Worm (Caenorhabditis elegans) whole organism, young adult: ENCODE results near the gene tat-4.

Source experiments
- B0019.2 ChIP-seq: fragments of 200-800 bp; sonication (Bioruptor generic); conservative IDR thresholded peaks from 2 replicates; pipeline ENCODE4 v1.3.6; 2022; ENCODE audit warnings: missing genetic modification reagents, missing genetic modification characterization, missing compliant biosample characterization
- B0035.1 ChIP-seq: sonication (generic microtip); optimal IDR thresholded peaks from 2 replicates; lab custom pipeline; 2016; ENCODE audit warnings: missing genetic modification characterization, mild to moderate bottlenecking, missing compliant biosample characterization, missing genotype, missing genetic modification reagents
- D2030.7 ChIP-seq: fragments of 200-800 bp; sonication (Bioruptor generic); IDR thresholded peaks from 2 replicates; pipeline ENCODE4 v1.3.6; 2022; ENCODE audit warnings: missing genetic modification reagents, missing genetic modification characterization, missing compliant biosample characterization
- F23B12.7 ChIP-seq: sonication (generic microtip); optimal IDR thresholded peaks from 2 replicates; lab custom pipeline; 2017; ENCODE audit warnings: missing genetic modification characterization, mild to moderate bottlenecking, missing compliant biosample characterization, antibody characterized with exemption, moderate library complexity; ENCODE audit not compliant: insufficient read depth
- F33H1.4 ChIP-seq: fragments of 200-800 bp; sonication (Bioruptor generic); IDR thresholded peaks from 2 replicates; pipeline ENCODE4 v1.3.6; 2022; ENCODE audit warnings: missing genetic modification reagents, missing genetic modification characterization, missing compliant biosample characterization
- F52B5.7 ChIP-seq: sonication (generic microtip); optimal IDR thresholded peaks from 2 replicates; lab custom pipeline; 2016; ENCODE audit warnings: mild to moderate bottlenecking, missing genetic modification characterization, missing compliant biosample characterization
- F55B11.4 ChIP-seq: sonication (generic microtip); optimal IDR thresholded peaks from 2 replicates; lab custom pipeline; 2016; ENCODE audit warnings: missing compliant biosample characterization, missing genetic modification characterization, borderline replicate concordance; ENCODE audit not compliant: insufficient read depth
- T26A5.8 ChIP-seq: sonication (generic microtip); optimal IDR thresholded peaks from 2 replicates; lab custom pipeline; 2016; ENCODE audit warnings: missing genetic modification characterization, missing compliant biosample characterization
- ZK185.1 ChIP-seq: sonication (generic microtip); optimal IDR thresholded peaks from 2 replicates; lab custom pipeline; 2016; ENCODE audit warnings: mild to moderate bottlenecking, missing genetic modification characterization, missing compliant biosample characterization; ENCODE audit not compliant: poor library complexity, severe bottlenecking
- attf-6 ChIP-seq: fragments of 200-800 bp; sonication (Bioruptor generic); IDR thresholded peaks from 2 replicates; pipeline ENCODE4 v1.3.6; 2022; ENCODE audit warnings: missing genetic modification reagents, missing genetic modification characterization, missing compliant biosample characterization
- ccch-3 ChIP-seq: fragments of 200-800 bp; sonication (Bioruptor generic); optimal IDR thresholded peaks from 2 replicates; lab custom pipeline; 2018; ENCODE audit warnings: mild to moderate bottlenecking, missing genetic modification characterization, missing compliant biosample characterization
- cebp-1 ChIP-seq, 2 experiments: fragments of 200-800 bp in 1 of 2; sonication (Bioruptor generic) in 1 of 2; sonication (generic microtip) in 1 of 2; IDR thresholded peaks in 1 of 2; optimal IDR thresholded peaks in 1 of 2; 2 replicates each; pipeline versions ENCODE4 v1.3.6 to Lab custom; 2017 to 2022; ENCODE audit warnings: missing compliant biosample characterization in 2 of 2, missing genetic modification characterization in 2 of 2, mild to moderate bottlenecking in 1 of 2, missing genetic modification reagents in 1 of 2, moderate library complexity in 1 of 2
- ceh-58 ChIP-seq: fragments of 200-800 bp; sonication (Bioruptor generic); IDR thresholded peaks from 2 replicates; pipeline ENCODE4 v1.3.6; 2022; ENCODE audit warnings: missing genetic modification characterization, missing compliant biosample characterization
- ceh-79 ChIP-seq: sonication (generic microtip); optimal IDR thresholded peaks from 2 replicates; lab custom pipeline; 2017; ENCODE audit warnings: mild to moderate bottlenecking, missing genetic modification characterization, missing compliant biosample characterization
- ceh-91 ChIP-seq: fragments of 200-800 bp; sonication (Bioruptor generic); IDR thresholded peaks from 2 replicates; pipeline ENCODE4 v1.3.6; 2022; ENCODE audit warnings: missing genetic modification reagents, missing genetic modification characterization, missing compliant biosample characterization
- die-1 ChIP-seq: sonication (generic microtip); optimal IDR thresholded peaks from 2 replicates; lab custom pipeline; 2016; ENCODE audit warnings: missing genotype, mild to moderate bottlenecking, missing genetic modification characterization, missing compliant biosample characterization
- dpff-1 ChIP-seq: sonication (generic microtip); optimal IDR thresholded peaks from 2 replicates; lab custom pipeline; 2017; ENCODE audit warnings: mild to moderate bottlenecking, missing genetic modification characterization, missing compliant biosample characterization
- dpl-1 ChIP-seq: fragments of 150-350 bp; optimal IDR thresholded peaks from 2 replicates; lab custom pipeline; 2014; ENCODE audit warnings: missing biosample characterization, missing genetic modification reagents, missing genetic modification characterization
- efl-1 ChIP-seq: fragments of 150-350 bp; optimal IDR thresholded peaks from 2 replicates; lab custom pipeline; 2014; ENCODE audit warnings: missing biosample characterization, missing genetic modification reagents, missing genetic modification characterization
- egl-18 ChIP-seq: fragments of 200-800 bp; sonication (Bioruptor generic); IDR thresholded peaks from 2 replicates; pipeline ENCODE4 v1.3.6; 2022; ENCODE audit warnings: missing genetic modification reagents, missing genetic modification characterization, missing compliant biosample characterization
- fkh-3 ChIP-seq: sonication (generic microtip); optimal IDR thresholded peaks from 2 replicates; lab custom pipeline; 2016; ENCODE audit warnings: mild to moderate bottlenecking, missing genetic modification characterization, missing compliant biosample characterization
- him-1 ChIP-seq: sonication (generic microtip); optimal IDR thresholded peaks from 2 replicates; lab custom pipeline; 2016; ENCODE audit warnings: missing genotype, missing genetic modification reagents, missing genetic modification characterization, missing compliant biosample characterization
- hmg-1.2 ChIP-seq: fragments of 200-800 bp; sonication (Bioruptor generic); IDR thresholded peaks from 2 replicates; pipeline ENCODE4 v1.3.6; 2022; ENCODE audit warnings: missing genetic modification reagents, missing genetic modification characterization, missing compliant biosample characterization
- hmg-20 ChIP-seq: fragments of 200-800 bp; sonication (Bioruptor generic); IDR thresholded peaks from 2 replicates; pipeline ENCODE4 v1.3.6; 2022; ENCODE audit warnings: missing genetic modification reagents, missing genetic modification characterization, missing compliant biosample characterization
- lir-1 ChIP-seq: fragments of 200-800 bp; sonication (Bioruptor generic); conservative IDR thresholded peaks from 2 replicates; pipeline ENCODE4 v1.3.6; 2022; ENCODE audit warnings: missing genetic modification reagents, missing genetic modification characterization, missing compliant biosample characterization
- lsl-1 ChIP-seq: fragments of 200-800 bp; sonication (Bioruptor generic); optimal IDR thresholded peaks from 2 replicates; lab custom pipeline; 2018; ENCODE audit warnings: mild to moderate bottlenecking, missing genetic modification characterization, moderate library complexity, missing compliant biosample characterization
- madf-10 ChIP-seq: sonication (generic microtip); optimal IDR thresholded peaks from 2 replicates; lab custom pipeline; 2016; ENCODE audit warnings: mild to moderate bottlenecking, missing genetic modification characterization, missing compliant biosample characterization
- madf-3 ChIP-seq: fragments of 200-800 bp; sonication (Bioruptor generic); IDR thresholded peaks from 2 replicates; pipeline ENCODE4 v1.3.6; 2022; ENCODE audit warnings: missing genetic modification reagents, missing genetic modification characterization, missing compliant biosample characterization
- madf-6 ChIP-seq: fragments of 200-800 bp; sonication (Bioruptor generic); IDR thresholded peaks from 2 replicates; pipeline ENCODE4 v1.3.6; 2022; ENCODE audit warnings: missing genetic modification reagents, missing genetic modification characterization, missing compliant biosample characterization
- mel-28 ChIP-seq: sonication (generic microtip); optimal IDR thresholded peaks from 2 replicates; lab custom pipeline; 2016; ENCODE audit warnings: borderline replicate concordance, mild to moderate bottlenecking, missing genetic modification characterization, missing compliant biosample characterization
- mxl-1 ChIP-seq: sonication (generic microtip); optimal IDR thresholded peaks from 2 replicates; lab custom pipeline; 2016; ENCODE audit warnings: missing genetic modification characterization, missing compliant biosample characterization
- nfyb-1 ChIP-seq: fragments of 200-800 bp; sonication (Bioruptor generic); IDR thresholded peaks from 2 replicates; pipeline ENCODE4 v1.3.6; 2022; ENCODE audit warnings: missing genetic modification reagents, missing genetic modification characterization, missing compliant biosample characterization
- nhr-27 ChIP-seq: fragments of 200-800 bp; sonication (Bioruptor generic); optimal IDR thresholded peaks from 2 replicates; lab custom pipeline; 2018; ENCODE audit warnings: mild to moderate bottlenecking, missing genetic modification characterization, moderate library complexity, missing compliant biosample characterization
- rec-8 ChIP-seq, 2 experiments: sonication (generic microtip); optimal IDR thresholded peaks; 2 replicates each; lab custom pipeline; 2016; ENCODE audit warnings: mild to moderate bottlenecking in 2 of 2, missing genetic modification characterization in 2 of 2, missing genetic modification reagents in 2 of 2, missing genotype in 2 of 2, missing biosample characterization in 1 of 2, missing compliant biosample characterization in 1 of 2, moderate library complexity in 1 of 2
- snpc-4 ChIP-seq, 5 experiments: fragments of 150-350 bp in 1 of 5; sonication (generic microtip) in 4 of 5; optimal IDR thresholded peaks; 2 replicates each; lab custom pipeline; 2014 to 2018; ENCODE audit warnings: missing genetic modification characterization in 5 of 5, missing biosample characterization in 3 of 5, antibody characterized with exemption in 2 of 5, mild to moderate bottlenecking in 2 of 5, missing compliant biosample characterization in 2 of 5, missing genotype in 2 of 5, moderate library complexity in 2 of 5, missing genetic modification reagents in 1 of 5
- somi-1 ChIP-seq: fragments of 200-800 bp; sonication (Bioruptor generic); optimal IDR thresholded peaks from 2 replicates; lab custom pipeline; 2018; ENCODE audit warnings: mild to moderate bottlenecking, missing genetic modification characterization, missing compliant biosample characterization
- unc-130 ChIP-seq: sonication (generic microtip); optimal IDR thresholded peaks from 2 replicates; lab custom pipeline; 2016; ENCODE audit warnings: missing genetic modification reagents, missing genetic modification characterization, missing compliant biosample characterization
- xnd-1 ChIP-seq: sonication (generic microtip); optimal IDR thresholded peaks from 2 replicates; lab custom pipeline; 2016; ENCODE audit warnings: missing genotype, missing genetic modification reagents, missing genetic modification characterization, missing compliant biosample characterization
- zim-3 ChIP-seq: sonication (generic microtip); optimal IDR thresholded peaks from 2 replicates; lab custom pipeline; 2017; ENCODE audit warnings: mild to moderate bottlenecking, missing genetic modification characterization, moderate library complexity, missing compliant biosample characterization
- ztf-3 ChIP-seq: fragments of 200-800 bp; sonication (Bioruptor generic); optimal IDR thresholded peaks from 2 replicates; lab custom pipeline; 2018; ENCODE audit warnings: mild to moderate bottlenecking, missing genetic modification characterization, missing compliant biosample characterization

tat-4 gene

ce11 chrII:6208116-6208515 is 36.0 kb downstream of the tat-4 start, which contains the start of gene daf-37:
Gene daf-37 (minus strand): TSS chrII:6208216.
- no peak for TF ChIP-seq nfyb-1 (GFP tag; lab: Robert Waterston, UW)
- no peak for TF ChIP-seq mel-28
- no peak for TF ChIP-seq B0019.2
- TF ChIP-seq, all 124 proteins: peak for 0

DNA sequence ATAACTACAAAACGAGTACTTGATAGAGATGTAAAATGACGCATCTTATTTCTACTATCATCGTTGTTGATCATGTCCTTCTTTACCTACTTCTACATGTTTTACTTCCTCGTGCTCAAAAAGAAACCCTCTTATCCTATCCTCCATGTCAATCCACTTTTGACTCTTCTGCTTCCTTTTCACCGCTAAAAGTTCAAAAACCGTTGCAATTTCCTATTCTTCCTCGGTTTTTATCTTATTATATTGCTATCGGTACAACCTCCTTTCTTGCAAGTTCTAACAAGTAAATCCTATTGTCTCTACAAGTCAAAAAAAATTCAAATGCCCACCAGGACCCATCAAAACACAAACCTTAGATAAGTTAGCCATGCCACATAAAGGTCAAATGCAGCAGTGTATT is 36.8 kb downstream of the tat-4 start:
- TF ChIP-seq snpc-4 (GFP tag; optimal IDR thresholded peaks at IDR 0.05; lab: Kevin White, UChicago): no peak
- no peak for TF ChIP-seq snpc-4 (tag; optimal IDR thresholded peaks at IDR 0.05; lab: Kevin White, UChicago)

ce11 chrII:6202910-6203309 is 41.2 kb downstream of the tat-4 start, which contains the start of gene C30B5.17:
Gene C30B5.17 (minus strand): TSS chrII:6203010.
- TF ChIP-seq him-1: no peak
- no peak for TF ChIP-seq F52B5.7 (tag; lab: Kevin White, UChicago)
- TF ChIP-seq somi-1 (GFP tag; lab: Kevin White, UChicago): no peak
- TF ChIP-seq lir-1 (GFP tag; lab: Robert Waterston, UW): no peak
- no peak for TF ChIP-seq fkh-3 (tag; lab: Kevin White, UChicago)
- TF ChIP-seq ceh-79 (tag; lab: Kevin White, UChicago): no peak
- no peak for TF ChIP-seq hmg-1.2
- no peak for TF ChIP-seq F23B12.7 (tag; lab: Kevin White, UChicago)
- TF ChIP-seq cebp-1 (GFP tag; IDR thresholded peaks at IDR 0.05; lab: Robert Waterston, UW): no peak
- no peak for TF ChIP-seq cebp-1 (tag; optimal IDR thresholded peaks at IDR 0.05; lab: Kevin White, UChicago)
- TF ChIP-seq ZK185.1 (tag; lab: Kevin White, UChicago): no peak
- TF ChIP-seq madf-10 (tag; lab: Kevin White, UChicago): no peak
- TF ChIP-seq hmg-20: no peak
- TF ChIP-seq ceh-91 (GFP tag; lab: Robert Waterston, UW): no peak
- TF ChIP-seq B0035.1 (tag; lab: Kevin White, UChicago): no peak
- no peak for TF ChIP-seq F55B11.4 (tag; lab: Kevin White, UChicago)
- TF ChIP-seq rec-8 (tag; optimal IDR thresholded peaks at IDR 0.05; lab: Kevin White, UChicago): no peak
- no peak for TF ChIP-seq mxl-1 (tag; lab: Kevin White, UChicago)
- no peak for TF ChIP-seq efl-1
- no peak for TF ChIP-seq attf-6
- no peak for TF ChIP-seq ccch-3 (GFP tag; lab: Kevin White, UChicago)
- TF ChIP-seq, all 124 proteins: peak for 0

ce11 chrII:6199010-6199409 is 45.1 kb downstream of the tat-4 start:
- 0 out of 2 replicates have a peak, but pooled peaks have one; percentile 56 for TF ChIP-seq madf-3 (GFP tag; lab: Robert Waterston, UW)
- TF ChIP-seq dpff-1 (tag; lab: Kevin White, UChicago): no peak
- TF ChIP-seq zim-3 (tag; lab: Kevin White, UChicago): no peak

DNA sequence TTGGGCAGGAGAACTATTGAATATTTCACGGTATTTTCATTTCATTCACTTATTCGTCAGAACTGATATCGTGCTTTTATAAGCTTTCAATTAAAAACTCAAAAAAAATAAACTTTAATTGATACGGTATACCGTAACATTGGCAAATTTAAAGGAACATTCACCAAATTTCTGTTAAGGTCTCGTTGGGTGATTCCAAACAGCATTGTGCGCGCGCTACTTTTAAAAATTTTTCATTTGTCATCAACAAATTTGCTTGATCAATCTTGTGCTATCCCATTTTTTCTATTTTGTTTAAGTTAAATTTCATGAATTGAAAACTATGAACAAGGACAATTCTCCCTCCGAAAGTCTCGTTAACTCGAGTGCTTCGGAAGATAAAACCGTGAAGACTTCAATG is 45.6 kb downstream of the tat-4 start, which contains the start of gene szy-4:
Gene szy-4 (plus strand): TSS at position 229 of the 400 bp plus-strand sequence.
- no peak for TF ChIP-seq T26A5.8
- TF ChIP-seq madf-3 (GFP tag; lab: Robert Waterston, UW): 0 out of 2 replicates have a peak, but pooled peaks have one; percentile 33
- no peak for TF ChIP-seq egl-18 (GFP tag; lab: Robert Waterston, UW)
- no peak for TF ChIP-seq ztf-3 (GFP tag; lab: Kevin White, UChicago)
- TF ChIP-seq nhr-27 (tag; lab: Kevin White, UChicago): no peak
- TF ChIP-seq unc-130: peak; percentile 2
- TF ChIP-seq madf-6 (GFP tag; lab: Robert Waterston, UW): peak; percentile 89
- TF ChIP-seq xnd-1 (tag; lab: Kevin White, UChicago): peak; percentile 68
- TF ChIP-seq die-1 (tag; lab: Kevin White, UChicago): no peak
- no peak for TF ChIP-seq ceh-58 (GFP tag; lab: Robert Waterston, UW)
- TF ChIP-seq D2030.7 (GFP tag; lab: Robert Waterston, UW): peak; percentile 53
- no peak for TF ChIP-seq zim-3 (tag; lab: Kevin White, UChicago)
- TF ChIP-seq F33H1.4 (GFP tag; lab: Robert Waterston, UW): peak; percentile 86
- TF ChIP-seq ceh-91 (GFP tag; lab: Robert Waterston, UW): peak; percentile 40; the same call in 1 of the 2 replicates
- peak; percentile 86 for TF ChIP-seq lsl-1
- no peak for TF ChIP-seq madf-10 (tag; lab: Kevin White, UChicago)
- TF ChIP-seq dpl-1 (GFP tag; lab: Kevin White, UChicago): peak; percentile 62
- peak; percentile 54 for TF ChIP-seq F23B12.7 (tag; lab: Kevin White, UChicago)
